Worm (Caenorhabditis elegans) whole organism, L4/young adult: ENCODE results near the gene F46F5.13.

ENCODE experiments used
- W03F9.2 ChIP-seq: fragments of 150-350 bp; optimal IDR thresholded peaks from 2 replicates; lab custom pipeline; 2014; ENCODE audit warnings: missing biosample characterization, missing genetic modification characterization
- dao-5 ChIP-seq: sonication (generic microtip); optimal IDR thresholded peaks from 2 replicates; lab custom pipeline; 2016; ENCODE audit warnings: missing genotype, missing genetic modification characterization, moderate library complexity, missing compliant biosample characterization
- him-1 ChIP-seq: sonication (generic microtip); optimal IDR thresholded peaks from 2 replicates; lab custom pipeline; 2016; ENCODE audit warnings: missing genotype, missing genetic modification reagents, missing genetic modification characterization, missing compliant biosample characterization

DNA sequence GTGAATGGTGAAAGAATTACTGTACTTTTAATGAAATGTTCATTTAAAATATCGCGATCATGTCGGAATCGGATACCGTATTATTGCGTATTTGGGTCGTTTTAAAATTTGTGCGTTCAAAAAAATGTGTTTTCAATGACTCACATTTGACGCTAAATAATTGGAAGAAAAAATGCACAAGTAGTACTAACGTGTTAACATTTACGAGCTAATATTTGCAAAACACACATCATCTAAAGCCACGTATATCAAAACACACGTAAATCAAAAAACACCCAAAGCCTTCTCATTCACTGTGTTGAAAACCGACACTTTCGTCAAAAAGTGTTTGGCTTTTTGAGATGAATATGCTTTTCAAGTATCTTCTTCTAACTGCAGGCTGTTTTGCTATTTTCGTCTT, 22.4 kb downstream of the F46F5.13 start, which contains the start of gene F28A10.1:
- TF ChIP-seq dao-5 (tag; lab: Kevin White, UChicago): no peak
- TF ChIP-seq him-1 (tag; lab: Kevin White, UChicago): no peak
- no peak for TF ChIP-seq W03F9.2 (tag; lab: Kevin White, UChicago)
